Worm (Caenorhabditis elegans) whole organism, young adult: Measurements from ENCODE around the gene Y48G9A.9.

Experiments
- hlh-26 ChIP-seq: fragments of 200-800 bp; sonication (Bioruptor generic); conservative IDR thresholded peaks from 2 replicates; pipeline ENCODE4 v1.3.6; 2022; ENCODE audit warnings: missing genetic modification reagents, missing genetic modification characterization, missing compliant biosample characterization
- hmg-20 ChIP-seq: fragments of 200-800 bp; sonication (Bioruptor generic); IDR thresholded peaks from 2 replicates; pipeline ENCODE4 v1.3.6; 2022; ENCODE audit warnings: missing genetic modification reagents, missing genetic modification characterization, missing compliant biosample characterization

DNA sequence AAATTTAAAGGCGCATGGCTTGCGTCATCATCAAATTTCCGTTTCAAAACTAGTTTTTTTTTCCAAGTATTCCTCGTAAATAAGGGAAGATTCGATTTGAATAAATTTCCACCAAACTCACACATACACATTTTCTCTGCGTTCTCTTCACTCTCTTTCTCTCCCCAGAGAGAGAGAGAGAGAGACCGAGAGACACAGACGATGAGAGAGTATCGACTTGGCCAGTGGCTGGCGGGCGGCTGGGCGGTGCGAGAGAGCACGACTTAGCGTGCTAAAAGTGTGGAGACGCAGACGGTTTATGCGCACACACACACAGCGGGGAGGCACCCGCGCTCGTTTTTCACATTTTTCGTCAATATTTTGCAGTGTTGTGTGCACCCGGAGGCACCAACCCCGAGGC is 8.3 kb downstream of the Y48G9A.9 start:
- no peak for TF ChIP-seq hmg-20 (GFP tag; lab: Robert Waterston, UW)
- no peak for TF ChIP-seq hlh-26 (GFP tag; lab: Robert Waterston, UW)
